In the genomic region with DNA sequence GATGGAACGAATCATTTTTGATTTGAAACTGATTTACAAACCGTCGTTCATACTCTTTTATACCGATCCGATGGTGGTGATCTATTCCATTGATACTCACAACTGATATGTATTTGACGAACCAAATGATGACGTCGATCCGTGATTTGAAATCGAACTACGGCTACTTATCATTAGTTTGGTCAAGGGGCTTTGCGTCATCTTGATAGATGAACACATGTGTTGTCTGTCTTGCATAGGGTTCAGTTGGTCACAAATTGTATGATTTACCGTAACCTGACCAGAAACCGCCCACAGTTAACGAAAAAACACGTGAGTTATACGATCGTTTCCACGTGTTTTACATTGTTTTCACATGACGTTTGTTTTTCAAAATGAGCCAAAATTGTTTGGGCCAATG, we compare ENCODE assay signal across 3 worm cellular contexts.
A peak's percentile ranks its signal among the peaks of the same experiment; 100 is the strongest.
TF ChIP-seq lines count a peak whose summit lies in the region.

A gene (minus strand): TSS at position 24 of the 400 bp plus-strand sequence.

TF ChIP-seq in whole organism, L1 larva, 84 proteins besides CTCF, POLR2A, EP300 and RAD21:
- peak; percentile 9 for TF ChIP-seq blmp-1 (tag; optimal IDR thresholded peaks at IDR 0.05; lab: Kevin White, UChicago)
- TF ChIP-seq nhr-85 (tag; lab: Kevin White, UChicago): peak; percentile 70
- no peak for TF ChIP-seq zip-4 (GFP tag; optimal IDR thresholded peaks at IDR 0.05; lab: Kevin White, UChicago)
- no peak for TF ChIP-seq nhr-19 (GFP tag; conservative IDR thresholded peaks at IDR 0.05; lab: Robert Waterston, UW)

TF ChIP-seq in whole organism, L2 larva, 48 proteins besides CTCF, POLR2A, EP300 and RAD21:
- TF ChIP-seq nhr-10 (tag; optimal IDR thresholded peaks at IDR 0.05; lab: Kevin White, UChicago): no peak
- no peak for TF ChIP-seq fos-1 (tag; optimal IDR thresholded peaks at IDR 0.05; lab: Kevin White, UChicago)
- no peak for TF ChIP-seq elt-1 (tag; optimal IDR thresholded peaks at IDR 0.05; lab: Kevin White, UChicago)
- no peak for TF ChIP-seq sem-4 (tag; optimal IDR thresholded peaks at IDR 0.05; lab: Kevin White, UChicago)
- peak; percentile 52 for TF ChIP-seq sma-3 (GFP tag; optimal IDR thresholded peaks at IDR 0.05; lab: Kevin White, UChicago)
- no peak for TF ChIP-seq mbf-1 (tag; optimal IDR thresholded peaks at IDR 0.05; lab: Kevin White, UChicago)
- TF ChIP-seq mab-5 (tag; optimal IDR thresholded peaks at IDR 0.05; lab: Kevin White, UChicago): no peak
- TF ChIP-seq nhr-21 (tag; optimal IDR thresholded peaks at IDR 0.05; lab: Kevin White, UChicago): peak; percentile 9
- TF ChIP-seq mdl-1 (tag; optimal IDR thresholded peaks at IDR 0.05; lab: Kevin White, UChicago): no peak
- no peak for TF ChIP-seq unc-55 (GFP tag; optimal IDR thresholded peaks at IDR 0.05; lab: Kevin White, UChicago)

TF ChIP-seq in whole organism, L4 larva, 104 proteins besides CTCF, POLR2A, EP300 and RAD21:
- TF ChIP-seq dmd-6 (GFP tag; IDR thresholded peaks at IDR 0.05; lab: Robert Waterston, UW): no peak
- TF ChIP-seq mxl-3 (GFP tag; optimal IDR thresholded peaks at IDR 0.05; lab: Kevin White, UChicago): peak; percentile 37
- peak; percentile 2 for TF ChIP-seq hlh-30 (tag; optimal IDR thresholded peaks at IDR 0.05; lab: Kevin White, UChicago; ENCODE audit: insufficient read depth)
